Worm (Caenorhabditis elegans): Measurements from ENCODE around the gene C45B2.2.

The C45B2.2 gene

ce11 chrX:6050849-6051248, 33.7 kb upstream of the C45B2.2 start:
- TF ChIP-seq nhr-25 (tag; optimal IDR thresholded peaks at IDR 0.05) (peak; percentile 22), sma-9 (GFP tag; optimal IDR thresholded peaks at IDR 0.05) (peak; percentile 47), sma-9 (tag; optimal IDR thresholded peaks at IDR 0.05) (no peak), sma-3 (GFP tag; optimal IDR thresholded peaks at IDR 0.05) (peak; percentile 38), snpc-4 (tag; optimal IDR thresholded peaks at IDR 0.05) (no peak), blmp-1 (tag; optimal IDR thresholded peaks at IDR 0.05; ENCODE audit: insufficient read depth) (peak; percentile 60)

ce11 chrX:6052744-6053143, 31.8 kb upstream of the C45B2.2 start, which contains the start of gene C45B2.6:
TSS of gene C45B2.6 (plus strand) at chrX:6052879.
- TF ChIP-seq Y55F3AM.14 (GFP tag; optimal IDR thresholded peaks at IDR 0.05) = no peak
- TF ChIP-seq ama-1 (optimal IDR thresholded peaks at IDR 0.05) = no peak
- no peak for TF ChIP-seq mdl-1 (tag; optimal IDR thresholded peaks at IDR 0.05)
- peak; percentile 31 for TF ChIP-seq gmeb-1 (tag; optimal IDR thresholded peaks at IDR 0.05)
- TF ChIP-seq nhr-129 (tag; optimal IDR thresholded peaks at IDR 0.05) = peak; percentile 29
- no peak for TF ChIP-seq nhr-77 (tag; optimal IDR thresholded peaks at IDR 0.05)
- TF ChIP-seq ztf-4 (tag; optimal IDR thresholded peaks at IDR 0.05) = no peak
- peak; percentile 34 for TF ChIP-seq sma-9 (GFP tag; optimal IDR thresholded peaks at IDR 0.05)
- TF ChIP-seq sma-9 (tag; optimal IDR thresholded peaks at IDR 0.05) = no peak
- no peak for TF ChIP-seq mab-5 (tag; optimal IDR thresholded peaks at IDR 0.05)
- no peak for TF ChIP-seq nhr-21 (tag; optimal IDR thresholded peaks at IDR 0.05)
- no peak for TF ChIP-seq zag-1 (tag; optimal IDR thresholded peaks at IDR 0.05)
- no peak for TF ChIP-seq F13H6.1 (tag; optimal IDR thresholded peaks at IDR 0.05)
- no peak for TF ChIP-seq elt-1 (tag; optimal IDR thresholded peaks at IDR 0.05)
- TF ChIP-seq lsy-2 (tag; optimal IDR thresholded peaks at IDR 0.05) = peak in 1 of 2 experiments; percentile 19
- no peak for TF ChIP-seq elt-3 (tag; optimal IDR thresholded peaks at IDR 0.05)
- no peak for TF ChIP-seq nhr-25 (tag; optimal IDR thresholded peaks at IDR 0.05)
- TF ChIP-seq nhr-11 (tag; optimal IDR thresholded peaks at IDR 0.05) = no peak
- no peak for TF ChIP-seq C34F6.9 (tag; optimal IDR thresholded peaks at IDR 0.05)
- no peak for TF ChIP-seq nhr-237 (tag; optimal IDR thresholded peaks at IDR 0.05)
- TF ChIP-seq dmd-4 (tag; optimal IDR thresholded peaks at IDR 0.05) = no peak
- no peak for TF ChIP-seq alr-1 (tag; optimal IDR thresholded peaks at IDR 0.05)
- TF ChIP-seq egl-27 (tag; optimal IDR thresholded peaks at IDR 0.05) = no peak
- no peak for TF ChIP-seq peb-1 (tag; optimal IDR thresholded peaks at IDR 0.05)
- no peak for TF ChIP-seq lin-11 (tag; optimal IDR thresholded peaks at IDR 0.05)
- TF ChIP-seq lin-39 (tag; optimal IDR thresholded peaks at IDR 0.05) = no peak
- no peak for TF ChIP-seq ZK546.5 (tag; optimal IDR thresholded peaks at IDR 0.05)
- TF ChIP-seq unc-55 (GFP tag; optimal IDR thresholded peaks at IDR 0.05) = peak; percentile 21
- no peak for TF ChIP-seq nhr-10 (tag; optimal IDR thresholded peaks at IDR 0.05)
- no peak for TF ChIP-seq ztf-11 (tag; optimal IDR thresholded peaks at IDR 0.05)
- TF ChIP-seq ztf-1 (GFP tag; conservative IDR thresholded peaks at IDR 0.05) = no peak
- TF ChIP-seq nhr-12 (tag; optimal IDR thresholded peaks at IDR 0.05) = no peak
- no peak for TF ChIP-seq ceh-16 (tag; optimal IDR thresholded peaks at IDR 0.05)
- TF ChIP-seq R02D3.7 (tag; optimal IDR thresholded peaks at IDR 0.05) = no peak
- TF ChIP-seq unc-62 (GFP tag; optimal IDR thresholded peaks at IDR 0.05) = no peak
- TF ChIP-seq sem-4 (tag; optimal IDR thresholded peaks at IDR 0.05) = no peak
- TF ChIP-seq mbf-1 (tag; optimal IDR thresholded peaks at IDR 0.05) = no peak

- TF ChIP-seq nhr-129 (tag; optimal IDR thresholded peaks at IDR 0.05) (peak; percentile 54), unc-55 (GFP tag; optimal IDR thresholded peaks at IDR 0.05) (no peak), ztf-11 (tag; optimal IDR thresholded peaks at IDR 0.05) (no peak), sma-3 (GFP tag; optimal IDR thresholded peaks at IDR 0.05) (no peak), nhr-6 (tag; optimal IDR thresholded peaks at IDR 0.05) (no peak), crh-2 (tag; optimal IDR thresholded peaks at IDR 0.05) (peak; percentile 50), alr-1 (tag; optimal IDR thresholded peaks at IDR 0.05) (no peak), fos-1 (tag; optimal IDR thresholded peaks at IDR 0.05) (peak; percentile 86), C34F6.9 (tag; optimal IDR thresholded peaks at IDR 0.05) (peak; percentile 19), nhr-25 (tag; optimal IDR thresholded peaks at IDR 0.05) (peak; percentile 12), F13H6.1 (tag; optimal IDR thresholded peaks at IDR 0.05) (peak; percentile 32), sma-9 (GFP tag; optimal IDR thresholded peaks at IDR 0.05) (peak; percentile 60), sma-9 (tag; optimal IDR thresholded peaks at IDR 0.05) (no peak), nhr-12 (tag; optimal IDR thresholded peaks at IDR 0.05) (no peak), ama-1 (optimal IDR thresholded peaks at IDR 0.05) (no peak)
Observed at ce11 chrX:6057580-6058305, 26.8 kb upstream of the C45B2.2 start, which contains the start of gene gln-1. TSS of gene gln-1 (plus strand) at chrX:6058255.
